Worm (Caenorhabditis elegans) whole organism, midembryonic: Measurements from ENCODE around the gene act-2.

Source experiments
- flt-1 ChIP-seq: fragments of 200-800 bp; sonication (Bioruptor generic); IDR thresholded peaks from 2 replicates; pipeline ENCODE4 v1.3.6; 2022; ENCODE audit warnings: missing genetic modification characterization, missing compliant biosample characterization
- ref-1 ChIP-seq: fragments of 200-800 bp; sonication (Bioruptor generic); conservative IDR thresholded peaks from 2 replicates; pipeline ENCODE4 v1.3.6; 2022; ENCODE audit warnings: missing genetic modification reagents, missing genetic modification characterization, missing compliant biosample characterization
- ztf-29 ChIP-seq: fragments of 200-800 bp; sonication (Bioruptor generic); IDR thresholded peaks from 2 replicates; pipeline ENCODE4 v1.3.6; 2022; ENCODE audit warnings: missing genetic modification reagents, missing genetic modification characterization, missing compliant biosample characterization

- TF ChIP-seq ref-1 (no peak), flt-1 (GFP tag; lab: Robert Waterston, UW) (no peak), ztf-29 (no peak)
These were observed 26.5 kb upstream of the act-2 start for ce11 chrV:11104408-11104807.
